Fruit fly (Drosophila melanogaster) whole organism, pupa: ENCODE results near the gene CG14645.

Source experiments
- CG10348 ChIP-seq: fragments of 200-800 bp; sonication (Bioruptor generic); IDR thresholded peaks from 2 replicates; pipeline ENCODE4 v1.3.6; 2022; ENCODE audit warnings: missing biosample characterization, missing genetic modification characterization
- CG12605 ChIP-seq: fragments of 200-800 bp; sonication (Bioruptor generic); IDR thresholded peaks from 2 replicates; pipeline ENCODE4 v1.3.6; 2022; ENCODE audit warnings: missing biosample characterization, missing genetic modification characterization
- CG13204 ChIP-seq: fragments of 200-800 bp; sonication (Bioruptor generic); optimal IDR thresholded peaks from 2 replicates; lab custom pipeline; 2018; ENCODE audit warnings: missing biosample characterization, mild to moderate bottlenecking, missing genetic modification characterization, moderate library complexity
- CG14655 ChIP-seq: fragments of 200-800 bp; sonication (Bioruptor generic); optimal IDR thresholded peaks from 3 replicates; lab custom pipeline; 2017; ENCODE audit warnings: mild to moderate bottlenecking, missing biosample characterization, missing genetic modification reagents, missing genetic modification characterization
- CG15710 ChIP-seq: fragments of 200-800 bp; sonication (Bioruptor generic); optimal IDR thresholded peaks from 2 replicates; lab custom pipeline; 2018; ENCODE audit warnings: missing biosample characterization, mild to moderate bottlenecking, missing genetic modification characterization, moderate library complexity
- CG17806 ChIP-seq: fragments of 200-800 bp; sonication (Bioruptor generic); optimal IDR thresholded peaks from 2 replicates; lab custom pipeline; 2018; ENCODE audit warnings: missing biosample characterization, mild to moderate bottlenecking, missing genetic modification characterization, moderate library complexity
- CG32121 ChIP-seq: fragments of 200-800 bp; sonication (Bioruptor generic); IDR thresholded peaks from 2 replicates; pipeline ENCODE4 v1.3.6; 2022; ENCODE audit warnings: missing biosample characterization, missing genetic modification characterization
- CG34367 ChIP-seq: fragments of 200-800 bp; sonication (Bioruptor generic); optimal IDR thresholded peaks from 2 replicates; lab custom pipeline; 2018; ENCODE audit warnings: missing biosample characterization, mild to moderate bottlenecking, missing genetic modification characterization
- CG4496 ChIP-seq: fragments of 200-800 bp; sonication (Bioruptor generic); IDR thresholded peaks from 3 replicates; pipeline ENCODE4 v1.3.6; 2022; ENCODE audit warnings: missing biosample characterization, missing genetic modification characterization
- CG8159 ChIP-seq: fragments of 200-800 bp; sonication (Bioruptor generic); optimal IDR thresholded peaks from 3 replicates; lab custom pipeline; 2018; ENCODE audit warnings: missing biosample characterization, mild to moderate bottlenecking, missing genetic modification characterization, moderate library complexity
- CG8301 ChIP-seq: fragments of 200-800 bp; sonication (Bioruptor generic); optimal IDR thresholded peaks from 2 replicates; lab custom pipeline; 2018; ENCODE audit warnings: missing biosample characterization, mild to moderate bottlenecking, missing genetic modification characterization
- CG9948 ChIP-seq: fragments of 200-800 bp; sonication (Bioruptor generic); optimal IDR thresholded peaks from 2 replicates; lab custom pipeline; 2018; ENCODE audit warnings: missing biosample characterization, mild to moderate bottlenecking, missing genetic modification characterization, moderate library complexity
- D1 ChIP-seq: fragments of 200-800 bp; sonication (Bioruptor generic); optimal IDR thresholded peaks from 2 replicates; lab custom pipeline; 2018; ENCODE audit warnings: missing biosample characterization, mild to moderate bottlenecking, missing genetic modification characterization, moderate library complexity
- EcR ChIP-seq: fragments of 200-800 bp; sonication (Bioruptor generic); optimal IDR thresholded peaks from 3 replicates; lab custom pipeline; 2019; ENCODE audit warnings: missing biosample characterization, missing genetic modification characterization, mild to moderate bottlenecking, moderate library complexity, missing genetic modification reagents
- Ets98B ChIP-seq: fragments of 200-800 bp; sonication (Bioruptor generic); IDR thresholded peaks from 2 replicates; pipeline ENCODE4 v1.3.6; 2022; ENCODE audit warnings: missing biosample characterization, missing genetic modification characterization
- Pif1A ChIP-seq: fragments of 200-800 bp; sonication (Bioruptor generic); optimal IDR thresholded peaks from 3 replicates; lab custom pipeline; 2016; ENCODE audit warnings: missing biosample characterization, missing genetic modification characterization
- Pif1B ChIP-seq: fragments of 200-800 bp; sonication (Bioruptor generic); optimal IDR thresholded peaks from 3 replicates; lab custom pipeline; 2016; ENCODE audit warnings: missing biosample characterization, missing genetic modification characterization
- Snoo ChIP-seq: fragments of 200-800 bp; sonication (Bioruptor generic); optimal IDR thresholded peaks from 3 replicates; lab custom pipeline; 2017; ENCODE audit warnings: missing biosample characterization, mild to moderate bottlenecking, missing genetic modification characterization, inconsistent platforms
- fd96Ca ChIP-seq: fragments of 200-800 bp; sonication (Bioruptor generic); IDR thresholded peaks from 3 replicates; pipeline ENCODE4 v1.3.6; 2022; ENCODE audit warnings: missing biosample characterization, missing genetic modification characterization
- gl ChIP-seq: fragments of 200-800 bp; sonication (Bioruptor generic); optimal IDR thresholded peaks from 2 replicates; lab custom pipeline; 2018; ENCODE audit warnings: missing biosample characterization, mild to moderate bottlenecking, missing genetic modification characterization
- rn ChIP-seq: fragments of 200-800 bp; sonication (Bioruptor generic); IDR thresholded peaks from 2 replicates; pipeline ENCODE4 v1.3.6; 2022; ENCODE audit warnings: missing biosample characterization, missing genetic modification characterization

Gene CG14645

dm6 chr3R:4334798-4335197, at the start of gene CG14645:
Gene CG14645 (plus strand): TSS chr3R:4335098.
- TF ChIP-seq EcR (GFP tag; lab: Kevin White, UChicago) (no peak), Ets98B (no peak), CG8301 (no peak), CG14655 (no peak), CG4496 (no peak), CG12605 (GFP tag; lab: Robert Waterston, UW) (no peak), CG13204 (GFP tag; lab: Kevin White, UChicago) (no peak), D1 (tag; lab: Kevin White, UChicago) (no peak), CG32121 (GFP tag; lab: Robert Waterston, UW) (no peak), fd96Ca (GFP tag; lab: Robert Waterston, UW) (no peak), gl (no peak), CG34367 (tag; lab: Kevin White, UChicago) (no peak), rn (no peak), CG9948 (tag; lab: Kevin White, UChicago) (no peak), CG8159 (no peak), Pif1A (GFP tag; lab: Kevin White, UChicago) (no peak)

- TF ChIP-seq CG34367 (tag; lab: Kevin White, UChicago) (no peak), Ets98B (no peak), gl (peak; percentile 7)
Observed at dm6 chr3R:4291289-4291688, 43.6 kb upstream of the CG14645 start.

dm6 chr3R:4292185-4292584, 42.7 kb upstream of the CG14645 start:
- no peak for TF ChIP-seq CG15710 (tag; lab: Kevin White, UChicago)
- no peak for TF ChIP-seq CG17806 (tag; lab: Kevin White, UChicago)
- no peak for TF ChIP-seq rn
- no peak for TF ChIP-seq Snoo (tag; lab: Kevin White, UChicago)
- TF ChIP-seq gl, result no peak
- TF ChIP-seq Ets98B, result no peak
- no peak for TF ChIP-seq Pif1B
- no peak for TF ChIP-seq CG14655
- TF ChIP-seq CG4496, result no peak
- TF ChIP-seq Pif1A (GFP tag; lab: Kevin White, UChicago), result no peak

- TF ChIP-seq CG8301 (no peak), CG8159 (no peak), CG17806 (tag; lab: Kevin White, UChicago) (no peak), Ets98B (no peak), EcR (GFP tag; lab: Kevin White, UChicago) (no peak), CG9948 (tag; lab: Kevin White, UChicago) (no peak), D1 (tag; lab: Kevin White, UChicago) (no peak), CG15710 (tag; lab: Kevin White, UChicago) (no peak), CG13204 (GFP tag; lab: Kevin White, UChicago) (no peak), CG32121 (GFP tag; lab: Robert Waterston, UW) (no peak)
Observed at dm6 chr3R:4294689-4295088, 40.2 kb upstream of the CG14645 start, which contains the start of gene Nepl11. Gene Nepl11 (minus strand): TSS chr3R:4294840.

DNA sequence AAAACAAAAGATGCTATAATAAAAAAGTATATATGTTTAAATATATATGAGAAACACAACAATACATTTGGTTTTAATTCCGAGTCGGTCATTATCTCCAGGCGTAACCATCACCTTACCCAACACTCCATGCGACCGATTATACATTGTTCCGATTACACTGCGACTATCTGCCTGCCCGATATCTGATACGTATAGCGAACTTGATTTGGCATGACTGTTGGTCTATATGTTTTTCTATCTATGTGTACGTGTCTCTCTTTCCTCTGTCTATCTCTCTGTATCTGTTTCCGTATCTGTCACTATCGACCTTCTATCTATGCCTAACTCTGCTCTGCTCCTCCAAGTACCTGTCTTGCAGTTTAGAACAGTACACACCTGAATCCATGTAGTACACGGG, 33.4 kb upstream of the CG14645 start:
- no peak for TF ChIP-seq CG13204 (GFP tag; lab: Kevin White, UChicago)
- no peak for TF ChIP-seq CG8301
- no peak for TF ChIP-seq gl

dm6 chr3R:4307664-4308416, 27.1 kb upstream of the CG14645 start, which contains the start of gene MP1:
Gene MP1 (plus strand): TSS chr3R:4307908.
- TF ChIP-seq CG8159, result peak; percentile 11
- TF ChIP-seq Snoo (tag; lab: Kevin White, UChicago), result peak; percentile 23
- no peak for TF ChIP-seq CG13204 (GFP tag; lab: Kevin White, UChicago)
- peak; percentile 34 for TF ChIP-seq gl
- 0 out of 2 replicates have a peak, but pooled peaks have one; percentile 41 for TF ChIP-seq CG12605 (GFP tag; lab: Robert Waterston, UW)
- TF ChIP-seq CG17806 (tag; lab: Kevin White, UChicago), result no peak
- TF ChIP-seq EcR (GFP tag; lab: Kevin White, UChicago), result peak; percentile 80

DNA sequence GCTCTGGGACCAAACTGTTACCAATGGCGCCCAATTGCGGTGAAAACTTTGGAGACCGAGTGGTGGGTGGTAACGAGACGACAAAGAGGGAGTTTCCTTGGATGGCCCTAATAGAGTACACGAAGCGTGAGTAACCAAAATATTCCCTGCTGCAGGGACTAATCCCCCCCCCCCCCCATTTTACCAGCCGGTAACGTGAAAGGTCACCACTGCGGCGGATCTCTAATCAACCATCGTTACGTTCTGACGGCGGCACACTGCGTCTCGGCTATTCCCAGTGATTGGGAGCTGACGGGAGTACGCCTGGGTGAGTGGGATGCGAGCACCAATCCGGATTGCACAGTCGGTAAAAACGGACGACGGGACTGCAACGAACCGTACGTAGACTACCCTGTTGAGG, 26.2 kb upstream of the CG14645 start:
- no peak for TF ChIP-seq fd96Ca (GFP tag; lab: Robert Waterston, UW)
- TF ChIP-seq CG13204 (GFP tag; lab: Kevin White, UChicago), result no peak
- TF ChIP-seq CG32121 (GFP tag; lab: Robert Waterston, UW), result no peak
- TF ChIP-seq gl, result no peak
- no peak for TF ChIP-seq Pif1B
- TF ChIP-seq, all 21 proteins: peak for 0

DNA sequence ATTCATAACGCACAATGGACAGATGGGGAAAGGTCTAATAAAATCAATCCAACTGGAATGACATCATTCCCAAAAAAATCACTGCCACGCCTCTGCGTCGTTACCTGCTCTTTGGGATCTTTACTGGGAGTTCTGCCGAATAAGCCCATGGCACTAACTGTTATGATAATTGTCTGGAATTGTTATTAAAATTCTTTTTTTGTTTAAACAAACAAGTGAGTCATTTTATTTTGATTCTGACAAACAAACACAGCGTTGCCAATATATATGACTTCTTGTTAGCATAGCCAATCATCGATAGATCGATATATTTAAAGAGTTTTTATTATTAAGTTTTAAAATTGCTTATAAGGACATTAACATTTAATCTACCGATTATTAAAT, 24.2 kb upstream of the CG14645 start, which contains the start of gene Vps24:
Vps24 (minus strand) TSS at position 265 of the 384 bp plus-strand sequence.
- TF ChIP-seq rn (no peak), EcR (GFP tag; lab: Kevin White, UChicago) (peak; percentile 32), CG8159 (no peak), CG10348 (GFP tag; lab: Robert Waterston, UW) (no peak), CG13204 (GFP tag; lab: Kevin White, UChicago) (no peak), CG9948 (tag; lab: Kevin White, UChicago) (no peak)
